Fruit fly (Drosophila melanogaster) whole organism, embryonic: ENCODE measurements around the gene NijB.

Experiments used
- Adf1 ChIP-seq: fragments of 200-800 bp; sonication (Bioruptor generic); IDR thresholded peaks from 2 replicates; pipeline ENCODE4 v1.3.6; 2022; ENCODE audit warnings: missing biosample characterization, missing genetic modification characterization
- CG10431 ChIP-seq: fragments of 200-800 bp; sonication (Bioruptor generic); optimal IDR thresholded peaks from 3 replicates; lab custom pipeline; 2018; ENCODE audit warnings: missing biosample characterization, mild to moderate bottlenecking, missing genetic modification characterization
- CG10654 ChIP-seq: fragments of 200-800 bp; sonication (Bioruptor generic); optimal IDR thresholded peaks from 2 replicates; lab custom pipeline; 2016; ENCODE audit warnings: missing biosample characterization, missing genetic modification characterization
- CG10979 ChIP-seq: fragments of 200-800 bp; sonication (Bioruptor generic); optimal IDR thresholded peaks from 2 replicates; lab custom pipeline; 2018; ENCODE audit warnings: missing biosample characterization, mild to moderate bottlenecking, missing genetic modification characterization, moderate library complexity
- CG11695 ChIP-seq: fragments of 200-800 bp; sonication (Bioruptor generic); IDR thresholded peaks from 3 replicates; pipeline ENCODE4 v1.3.6; 2022; ENCODE audit warnings: missing biosample characterization, missing genetic modification characterization
- CG12299 ChIP-seq: fragments of 200-800 bp; sonication (Bioruptor generic); optimal IDR thresholded peaks from 2 replicates; lab custom pipeline; 2018; ENCODE audit warnings: missing biosample characterization, mild to moderate bottlenecking, missing genetic modification characterization
- CG13424 ChIP-seq: fragments of 200-800 bp; sonication (Bioruptor generic); optimal IDR thresholded peaks from 2 replicates; lab custom pipeline; 2019; ENCODE audit warnings: missing biosample characterization, mild to moderate bottlenecking, missing genetic modification characterization, moderate library complexity
- CG14014 ChIP-seq: fragments of 200-800 bp; sonication (Bioruptor generic); IDR thresholded peaks from 2 replicates; pipeline ENCODE4 v1.3.6; 2022; ENCODE audit warnings: missing biosample characterization, missing genetic modification characterization
- CG14667 ChIP-seq: fragments of 200-800 bp; sonication (Bioruptor generic); IDR thresholded peaks from 2 replicates; pipeline ENCODE4 v1.3.6; 2022; ENCODE audit warnings: missing biosample characterization, missing genetic modification characterization
- CG15696 ChIP-seq: fragments of 200-800 bp; sonication (Bioruptor generic); optimal IDR thresholded peaks from 2 replicates; lab custom pipeline; 2019; ENCODE audit warnings: missing biosample characterization, mild to moderate bottlenecking, missing genetic modification characterization, moderate library complexity
- CG1647 ChIP-seq: fragments of 200-800 bp; sonication (Bioruptor generic); optimal IDR thresholded peaks from 3 replicates; lab custom pipeline; 2016; ENCODE audit warnings: missing biosample characterization, missing genetic modification characterization
- CG18476 ChIP-seq: fragments of 200-800 bp; sonication (Bioruptor generic); optimal IDR thresholded peaks from 2 replicates; lab custom pipeline; 2016; ENCODE audit warnings: missing biosample characterization, mild to moderate bottlenecking, missing genetic modification characterization
- CG2129 ChIP-seq: fragments of 200-800 bp; sonication (Bioruptor generic); IDR thresholded peaks from 2 replicates; pipeline ENCODE4 v1.3.6; 2022; ENCODE audit warnings: missing biosample characterization, missing genetic modification characterization; ENCODE audit not compliant: partially characterized antibody
- CG2199 ChIP-seq: fragments of 200-800 bp; sonication (Bioruptor generic); IDR thresholded peaks from 3 replicates; pipeline ENCODE4 v1.3.6; 2022; ENCODE audit warnings: missing biosample characterization, missing genetic modification characterization
- CG32772 ChIP-seq: fragments of 200-800 bp; sonication (Bioruptor generic); IDR thresholded peaks from 2 replicates; pipeline ENCODE4 v1.3.6; 2022; ENCODE audit warnings: missing biosample characterization, missing genetic modification characterization
- CG4617 ChIP-seq: fragments of 200-800 bp; sonication (Bioruptor generic); optimal IDR thresholded peaks from 3 replicates; lab custom pipeline; 2016; ENCODE audit warnings: missing biosample characterization, missing genetic modification characterization, borderline replicate concordance
- CG6791 ChIP-seq: fragments of 200-800 bp; sonication (Bioruptor generic); IDR thresholded peaks from 3 replicates; pipeline ENCODE4 v1.3.6; 2022; ENCODE audit warnings: missing biosample characterization, missing genetic modification characterization; ENCODE audit not compliant: partially characterized antibody
- CG7271 ChIP-seq: fragments of 200-800 bp; sonication (Bioruptor generic); optimal IDR thresholded peaks from 2 replicates; lab custom pipeline; 2018; ENCODE audit warnings: missing biosample characterization, mild to moderate bottlenecking, missing genetic modification characterization, moderate library complexity
- CG7928 ChIP-seq: fragments of 200-800 bp; sonication (Bioruptor generic); optimal IDR thresholded peaks from 2 replicates; lab custom pipeline; 2017; ENCODE audit warnings: missing biosample characterization, mild to moderate bottlenecking, missing genetic modification characterization
- CG9932 ChIP-seq: fragments of 200-800 bp; sonication (Bioruptor generic); IDR thresholded peaks from 2 replicates; pipeline ENCODE4 v1.3.6; 2022; ENCODE audit warnings: missing biosample characterization, missing genetic modification characterization
- Camta ChIP-seq: fragments of 200-800 bp; sonication (Bioruptor generic); optimal IDR thresholded peaks from 2 replicates; lab custom pipeline; 2016; ENCODE audit warnings: missing biosample characterization, missing genetic modification characterization
- Dip2 ChIP-seq: fragments of 200-800 bp; sonication (Bioruptor generic); IDR thresholded peaks from 2 replicates; pipeline ENCODE4 v1.3.6; 2022; ENCODE audit warnings: missing biosample characterization, missing genetic modification characterization
- Elba2 ChIP-seq: fragments of 200-800 bp; sonication (Bioruptor generic); optimal IDR thresholded peaks from 3 replicates; lab custom pipeline; 2016; ENCODE audit warnings: missing biosample characterization, missing genetic modification characterization
- Fer2 ChIP-seq: fragments of 200-800 bp; sonication (Bioruptor generic); optimal IDR thresholded peaks from 2 replicates; lab custom pipeline; 2018; ENCODE audit warnings: missing biosample characterization, mild to moderate bottlenecking, missing genetic modification characterization, moderate library complexity
- Gsc ChIP-seq: fragments of 200-800 bp; sonication (Bioruptor generic); IDR thresholded peaks from 2 replicates; pipeline ENCODE4 v1.3.6; 2022; ENCODE audit warnings: missing biosample characterization, missing genetic modification characterization
- H15 ChIP-seq: fragments of 200-800 bp; sonication (Bioruptor generic); IDR thresholded peaks from 3 replicates; pipeline ENCODE4 v1.3.6; 2022; ENCODE audit warnings: missing biosample characterization, missing genetic modification characterization
- HLHmδ ChIP-seq: fragments of 200-800 bp; sonication (Bioruptor generic); optimal IDR thresholded peaks from 2 replicates; lab custom pipeline; 2018; ENCODE audit warnings: missing biosample characterization, mild to moderate bottlenecking, missing genetic modification characterization, moderate library complexity
- Hey ChIP-seq: fragments of 200-800 bp; sonication (Bioruptor generic); optimal IDR thresholded peaks from 3 replicates; lab custom pipeline; 2018; ENCODE audit warnings: missing biosample characterization, mild to moderate bottlenecking, missing genetic modification characterization
- Hsf ChIP-seq: fragments of 200-800 bp; sonication (Bioruptor generic); optimal IDR thresholded peaks from 3 replicates; lab custom pipeline; 2016; ENCODE audit warnings: missing biosample characterization, missing genetic modification characterization
- Nf-YA ChIP-seq: fragments of 200-800 bp; sonication (Bioruptor generic); IDR thresholded peaks from 2 replicates; pipeline ENCODE4 v1.3.6; 2022; ENCODE audit warnings: missing biosample characterization, missing genetic modification characterization
- Nf-YB ChIP-seq: fragments of 200-800 bp; sonication (Bioruptor generic); optimal IDR thresholded peaks from 3 replicates; lab custom pipeline; 2019; ENCODE audit warnings: missing biosample characterization, mild to moderate bottlenecking, missing genetic modification characterization, moderate library complexity
- Optix ChIP-seq: fragments of 200-800 bp; sonication (Bioruptor generic); IDR thresholded peaks from 3 replicates; pipeline ENCODE4 v1.3.6; 2022; ENCODE audit warnings: missing biosample characterization, missing genetic modification characterization
- Stat92E ChIP-seq, 3 experiments: fragments of >200 bp in 2 of 3; fragments of 200-800 bp in 1 of 3; sonication (Bioruptor generic) in 1 of 3; optimal IDR thresholded peaks; 2 replicates each; lab custom pipeline; 2017 to 2019; ENCODE audit warnings: missing biosample characterization in 3 of 3, missing genetic modification characterization in 3 of 3, mild to moderate bottlenecking in 1 of 3, moderate library complexity in 1 of 3
- abd-A ChIP-seq: fragments of 200-800 bp; sonication (Bioruptor generic); optimal IDR thresholded peaks from 3 replicates; lab custom pipeline; 2019; ENCODE audit warnings: missing biosample characterization, mild to moderate bottlenecking, missing genetic modification characterization, moderate library complexity
- bigmax ChIP-seq: fragments of 200-800 bp; sonication (Bioruptor generic); optimal IDR thresholded peaks from 2 replicates; lab custom pipeline; 2018; ENCODE audit warnings: missing biosample characterization, mild to moderate bottlenecking, missing genetic modification characterization
- btn ChIP-seq: fragments of 200-800 bp; sonication (Bioruptor generic); optimal IDR thresholded peaks from 2 replicates; lab custom pipeline; 2016; ENCODE audit warnings: missing biosample characterization, missing genetic modification characterization
- ems ChIP-seq: fragments of 200-800 bp; sonication (Bioruptor generic); optimal IDR thresholded peaks from 3 replicates; lab custom pipeline; 2016; ENCODE audit warnings: missing biosample characterization, missing genetic modification characterization
- fu2 ChIP-seq: fragments of 200-800 bp; sonication (Bioruptor generic); optimal IDR thresholded peaks from 2 replicates; lab custom pipeline; 2016; ENCODE audit warnings: missing biosample characterization, missing genetic modification characterization
- gcm2 ChIP-seq: fragments of 200-800 bp; sonication (Bioruptor generic); optimal IDR thresholded peaks from 2 replicates; lab custom pipeline; 2016; ENCODE audit warnings: missing biosample characterization, missing genetic modification characterization
- gsb-n ChIP-seq: fragments of 200-800 bp; sonication (Bioruptor generic); optimal IDR thresholded peaks from 3 replicates; lab custom pipeline; 2018; ENCODE audit warnings: missing biosample characterization, mild to moderate bottlenecking, missing genetic modification characterization
- insv ChIP-seq, 2 experiments: fragments of 200-800 bp; sonication (Bioruptor generic); optimal IDR thresholded peaks; 3 replicates each; lab custom pipeline; 2016 to 2018; ENCODE audit warnings: missing biosample characterization in 2 of 2, missing genetic modification characterization in 2 of 2
- jing ChIP-seq: fragments of 200-800 bp; sonication (Bioruptor generic); optimal IDR thresholded peaks from 2 replicates; lab custom pipeline; 2018; ENCODE audit warnings: missing biosample characterization, mild to moderate bottlenecking, missing genetic modification characterization
- nmo ChIP-seq: fragments of 200-800 bp; sonication (Bioruptor generic); optimal IDR thresholded peaks from 2 replicates; lab custom pipeline; 2018; ENCODE audit warnings: missing biosample characterization, mild to moderate bottlenecking, missing genetic modification characterization, moderate library complexity
- nom ChIP-seq: fragments of 200-800 bp; sonication (Bioruptor generic); optimal IDR thresholded peaks from 2 replicates; lab custom pipeline; 2017; ENCODE audit warnings: missing biosample characterization, missing genetic modification characterization, mild to moderate bottlenecking, moderate library complexity, missing genetic modification reagents
- peb ChIP-seq: fragments of 200-800 bp; sonication (Bioruptor generic); IDR thresholded peaks from 2 replicates; pipeline ENCODE4 v1.3.6; 2022; ENCODE audit warnings: missing biosample characterization, missing genetic modification characterization
- rib ChIP-seq: fragments of 200-800 bp; sonication (Bioruptor generic); IDR thresholded peaks from 2 replicates; pipeline ENCODE4 v1.3.6; 2022; ENCODE audit warnings: missing biosample characterization, missing genetic modification characterization
- slbo ChIP-seq: fragments of 200-800 bp; sonication (Bioruptor generic); IDR thresholded peaks from 2 replicates; pipeline ENCODE4 v1.3.6; 2022; ENCODE audit warnings: missing biosample characterization, missing genetic modification characterization
- sug ChIP-seq: fragments of 200-800 bp; optimal IDR thresholded peaks from 2 replicates; lab custom pipeline; 2019; ENCODE audit warnings: missing biosample characterization, mild to moderate bottlenecking, missing genetic modification characterization, moderate library complexity
- trh ChIP-seq: fragments of 200-800 bp; sonication (Bioruptor generic); optimal IDR thresholded peaks from 2 replicates; lab custom pipeline; 2016; ENCODE audit warnings: missing biosample characterization, missing genetic modification characterization
- wor ChIP-seq: fragments of 200-800 bp; sonication (Bioruptor generic); IDR thresholded peaks from 2 replicates; pipeline ENCODE4 v1.3.6; 2022; ENCODE audit warnings: missing biosample characterization, missing genetic modification characterization
- zf30C ChIP-seq: fragments of 200-800 bp; sonication (Bioruptor generic); optimal IDR thresholded peaks from 3 replicates; lab custom pipeline; 2018; ENCODE audit warnings: missing biosample characterization, mild to moderate bottlenecking, missing genetic modification characterization
- zfh1 ChIP-seq: fragments of 200-800 bp; sonication (Bioruptor generic); IDR thresholded peaks from 3 replicates; pipeline ENCODE4 v1.3.6; 2022; ENCODE audit warnings: missing biosample characterization, missing genetic modification characterization

NijB gene

DNA sequence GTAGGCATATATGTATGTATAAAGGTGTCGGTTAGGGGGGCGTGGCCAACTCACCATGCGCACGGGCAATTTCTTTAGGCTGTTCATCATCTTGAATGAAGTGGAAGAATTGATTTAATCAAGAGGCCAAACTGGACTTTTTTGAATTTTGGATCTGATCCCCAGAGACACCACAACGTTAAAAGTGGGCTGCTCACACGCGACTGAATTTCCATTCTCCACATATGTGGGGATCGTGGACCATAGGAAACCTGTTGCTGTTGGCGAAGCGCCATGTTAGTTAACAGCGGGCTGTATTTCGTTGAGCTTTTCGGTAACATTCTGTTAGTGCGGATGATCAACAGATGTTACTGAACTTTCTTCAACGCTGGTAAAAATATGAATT is 5.9 kb downstream of the NijB start, which contains the start of gene CG3902 (continued):
- TF ChIP-seq Optix (no peak), Dip2 (GFP tag; lab: Robert Waterston, UW) (no peak), HLHmδ (GFP tag; lab: Kevin White, UChicago) (no peak), peb (no peak), CG11695 (GFP tag; lab: Robert Waterston, UW) (no peak), nom (peak; percentile 6), CG6791 (GFP tag; lab: Robert Waterston, UW) (peak; percentile 28; the same call in 1 of the 3 replicates), CG10979 (tag; lab: Kevin White, UChicago) (no peak), CG9932 (no peak), Hey (no peak), Nf-YA (GFP tag; lab: Robert Waterston, UW) (no peak), zf30C (GFP tag; lab: Kevin White, UChicago) (no peak), insv (GFP tag; optimal IDR thresholded peaks at IDR 0.05; lab: Kevin White, UChicago) (no peak), bigmax (no peak), gcm2 (peak; percentile 32), slbo (GFP tag; lab: Robert Waterston, UW) (peak; percentile 47), gsb-n (tag; lab: Kevin White, UChicago) (no peak), CG14014 (GFP tag; lab: Robert Waterston, UW) (no peak), CG32772 (GFP tag; lab: Robert Waterston, UW) (no peak), rib (GFP tag; lab: Robert Waterston, UW) (peak; percentile 61; the same call in 1 of the 2 replicates), Stat92E (GFP tag; optimal IDR thresholded peaks at IDR 0.05; lab: Kevin White, UChicago) (peak in 1 of 3 experiments; percentile 23), wor (GFP tag; lab: Robert Waterston, UW) (no peak), Fer2 (tag; lab: Kevin White, UChicago) (no peak), CG4617 (GFP tag; lab: Kevin White, UChicago) (no peak), CG15696 (tag; lab: Kevin White, UChicago) (no peak), zfh1 (GFP tag; lab: Robert Waterston, UW) (0 out of 3 replicates have a peak, but pooled peaks have one; percentile 26), Nf-YB (GFP tag; lab: Kevin White, UChicago) (no peak), H15 (GFP tag; lab: Robert Waterston, UW) (no peak), CG10654 (no peak), CG2129 (GFP tag; lab: Robert Waterston, UW) (no peak), CG2199 (GFP tag; lab: Robert Waterston, UW) (no peak), jing (no peak), CG18476 (no peak), trh (GFP tag; lab: Kevin White, UChicago) (no peak), fu2 (GFP tag; lab: Kevin White, UChicago) (no peak), CG12299 (no peak), Hsf (no peak), Camta (GFP tag; lab: Kevin White, UChicago) (no peak), abd-A (tag; lab: Kevin White, UChicago) (no peak), CG7928 (GFP tag; lab: Kevin White, UChicago) (no peak), Elba2 (GFP tag; lab: Kevin White, UChicago) (no peak), CG7271 (tag; lab: Kevin White, UChicago) (no peak), CG10431 (GFP tag; lab: Kevin White, UChicago) (no peak), Adf1 (peak; percentile 22; the same call in 1 of the 2 replicates), CG14667 (GFP tag; lab: Robert Waterston, UW) (no peak), nmo (GFP tag; lab: Kevin White, UChicago) (no peak), btn (GFP tag; lab: Kevin White, UChicago) (no peak), ems (GFP tag; lab: Kevin White, UChicago) (peak; percentile 34), CG13424 (no peak), Gsc (GFP tag; lab: Robert Waterston, UW) (no peak), sug (tag; lab: Kevin White, UChicago) (peak; percentile 57), CG1647 (GFP tag; lab: Kevin White, UChicago) (no peak)
